Worm (Caenorhabditis elegans): ENCODE data around the gene lron-12.

ce11 chrIII:12152157-12152556 is 33.9 kb upstream of the lron-12 start:
- TF ChIP-seq ama-1 (optimal IDR thresholded peaks at IDR 0.05) (no peak), ets-7 (tag; optimal IDR thresholded peaks at IDR 0.05) (no peak), ceh-36 (tag; optimal IDR thresholded peaks at IDR 0.05) (no peak), ceh-13 (GFP tag; optimal IDR thresholded peaks at IDR 0.05) (no peak), pes-1 (GFP tag; IDR thresholded peaks at IDR 0.05) (no peak), tbx-37 (GFP tag; conservative IDR thresholded peaks at IDR 0.05) (no peak), tbx-11 (GFP tag; IDR thresholded peaks at IDR 0.05) (no peak), flt-1 (GFP tag; IDR thresholded peaks at IDR 0.05) (no peak), hnd-1 (tag; optimal IDR thresholded peaks at IDR 0.05) (no peak), scrt-1 (GFP tag; IDR thresholded peaks at IDR 0.05) (no peak), B0310.2 (tag; optimal IDR thresholded peaks at IDR 0.05) (no peak), hmg-4 (GFP tag; optimal IDR thresholded peaks at IDR 0.05) (no peak)

All from whole organism, early embryonic.